Fruit fly (Drosophila melanogaster): ENCODE measurements around the gene CG13862.

- TF ChIP-seq Dll (optimal IDR thresholded peaks at IDR 0.05): no peak
- TF ChIP-seq CG8478 (optimal IDR thresholded peaks at IDR 0.05): no peak
Observed at dm6 chr3R:22375674-22376073, 43.9 kb downstream of the CG13862 start, which contains the start of gene CG18596.

Measured in whole organism.